Worm (Caenorhabditis elegans) whole organism, L1 larva: ENCODE data around the gene T10C6.15.
A peak's percentile ranks its signal among the peaks of the same experiment; 100 is the strongest.

Experiments
- C16A3.4 ChIP-seq: fragments of 150-350 bp; optimal IDR thresholded peaks from 2 replicates; lab custom pipeline; 2014; ENCODE audit warnings: missing biosample characterization, missing genetic modification characterization
- C34B4.2 ChIP-seq: sonication (generic microtip); optimal IDR thresholded peaks from 2 replicates; lab custom pipeline; 2017; ENCODE audit warnings: mild to moderate bottlenecking, missing genetic modification characterization, missing compliant biosample characterization
- F16B12.6 ChIP-seq: fragments of 150-350 bp; optimal IDR thresholded peaks from 2 replicates; lab custom pipeline; 2014; ENCODE audit warnings: missing biosample characterization, missing genetic modification characterization
- Y116A8C.19 ChIP-seq: sonication (generic microtip); optimal IDR thresholded peaks from 2 replicates; lab custom pipeline; 2016; ENCODE audit warnings: missing compliant biosample characterization, missing genetic modification characterization, borderline replicate concordance
- aha-1 ChIP-seq: fragments of 150-350 bp; optimal IDR thresholded peaks from 2 replicates; lab custom pipeline; 2014; ENCODE audit warnings: missing biosample characterization, missing genetic modification characterization
- ama-1 ChIP-seq: fragments of 150-350 bp; optimal IDR thresholded peaks from 2 replicates; lab custom pipeline; 2014
- ceh-63 ChIP-seq: fragments of 200-800 bp; sonication (Bioruptor generic); optimal IDR thresholded peaks from 2 replicates; lab custom pipeline; 2018; ENCODE audit warnings: mild to moderate bottlenecking, missing genetic modification characterization, missing compliant biosample characterization
- ceh-8 ChIP-seq: fragments of 200-800 bp; sonication (Bioruptor generic); optimal IDR thresholded peaks from 2 replicates; lab custom pipeline; 2018; ENCODE audit warnings: mild to moderate bottlenecking, missing genetic modification characterization, moderate library complexity, missing compliant biosample characterization
- ceh-88 ChIP-seq: fragments of 200-800 bp; sonication (Bioruptor generic); IDR thresholded peaks from 2 replicates; pipeline ENCODE4 v1.3.6; 2022; ENCODE audit warnings: missing genetic modification characterization, missing compliant biosample characterization
- ceh-90 ChIP-seq: sonication (generic microtip); optimal IDR thresholded peaks from 2 replicates; lab custom pipeline; 2016; ENCODE audit warnings: missing genetic modification characterization, missing compliant biosample characterization
- ces-1 ChIP-seq: fragments of 150-350 bp; optimal IDR thresholded peaks from 2 replicates; lab custom pipeline; 2014; ENCODE audit warnings: missing biosample characterization, missing genetic modification reagents, missing genetic modification characterization
- dpl-1 ChIP-seq, 3 experiments: fragments of 150-350 bp in 2 of 3; sonication (generic microtip) in 1 of 3; optimal IDR thresholded peaks; 2 replicates each; lab custom pipeline; 2014 to 2017; ENCODE audit warnings: missing biosample characterization in 3 of 3, missing genetic modification characterization in 3 of 3, missing genetic modification reagents in 3 of 3
- efl-1 ChIP-seq, 4 experiments: fragments of 150-350 bp; optimal IDR thresholded peaks in 3 of 4; peaks in 1 of 4; 1 replicate in 1 of 4; 2 replicates in 3 of 4; lab custom pipeline; 2014; ENCODE audit warnings: missing biosample characterization in 2 of 4, missing genetic modification characterization in 2 of 4, missing genetic modification reagents in 2 of 4
- egl-27 ChIP-seq, 2 experiments: fragments of 150-350 bp in 1 of 2; sonication (generic microtip); optimal IDR thresholded peaks; 3 replicates each; lab custom pipeline; 2017 to 2018; ENCODE audit warnings: missing biosample characterization in 2 of 2, missing genetic modification characterization in 2 of 2, missing genetic modification reagents in 2 of 2
- elt-3 ChIP-seq, 6 experiments: fragments of 150-350 bp in 1 of 6; sonication (generic microtip); optimal IDR thresholded peaks; 2 replicates each; lab custom pipeline; 2017 to 2018; ENCODE audit warnings: missing biosample characterization in 6 of 6, missing genetic modification characterization in 6 of 6, inconsistent platforms in 1 of 6
- fkh-10 ChIP-seq: sonication (generic microtip); optimal IDR thresholded peaks from 2 replicates; lab custom pipeline; 2017; ENCODE audit warnings: missing biosample characterization, missing genetic modification reagents, missing genetic modification characterization
- fkh-8 ChIP-seq: sonication (generic microtip); optimal IDR thresholded peaks from 2 replicates; lab custom pipeline; 2016; ENCODE audit warnings: mild to moderate bottlenecking, missing genetic modification characterization, missing compliant biosample characterization
- fos-1 ChIP-seq: fragments of 150-350 bp; optimal IDR thresholded peaks from 2 replicates; lab custom pipeline; 2014; ENCODE audit warnings: missing biosample characterization, missing genetic modification characterization
- grh-1 ChIP-seq: fragments of 200-800 bp; sonication (Bioruptor generic); IDR thresholded peaks from 2 replicates; pipeline ENCODE4 v1.3.6; 2022; ENCODE audit warnings: missing genetic modification reagents, missing genetic modification characterization, missing compliant biosample characterization
- hlh-17 ChIP-seq: fragments of 200-800 bp; sonication (Bioruptor generic); optimal IDR thresholded peaks from 2 replicates; lab custom pipeline; 2018; ENCODE audit warnings: missing genetic modification characterization, mild to moderate bottlenecking, missing compliant biosample characterization, moderate library complexity, borderline replicate concordance
- hpl-2 ChIP-seq: fragments of 150-350 bp; optimal IDR thresholded peaks from 2 replicates; lab custom pipeline; 2014; ENCODE audit warnings: missing biosample characterization, missing genetic modification reagents, missing genetic modification characterization
- isw-1 ChIP-seq: fragments of 200-800 bp; sonication (Bioruptor generic); IDR thresholded peaks from 2 replicates; pipeline ENCODE4 v1.3.6; 2022; ENCODE audit warnings: missing genetic modification characterization, missing compliant biosample characterization
- jun-1 ChIP-seq: fragments of 150-350 bp; optimal IDR thresholded peaks from 2 replicates; lab custom pipeline; 2014; ENCODE audit warnings: missing biosample characterization, missing genetic modification reagents, missing genetic modification characterization
- lin-13 ChIP-seq: fragments of 150-350 bp; optimal IDR thresholded peaks from 2 replicates; lab custom pipeline; 2014; ENCODE audit warnings: missing biosample characterization, missing genetic modification reagents, missing genetic modification characterization
- lin-15B ChIP-seq: fragments of 150-350 bp; sonication (generic microtip); optimal IDR thresholded peaks from 3 replicates; lab custom pipeline; 2014; ENCODE audit warnings: missing biosample characterization, missing genetic modification characterization
- lin-35 ChIP-seq, 2 experiments: fragments of 150-350 bp; optimal IDR thresholded peaks; 2 replicates each; lab custom pipeline; 2014; ENCODE audit warnings: missing biosample characterization in 2 of 2, missing genetic modification characterization in 2 of 2, missing genetic modification reagents in 2 of 2
- lin-39 ChIP-seq: fragments of 150-350 bp; optimal IDR thresholded peaks from 2 replicates; lab custom pipeline; 2014; ENCODE audit warnings: missing biosample characterization, missing genetic modification reagents, missing genetic modification characterization
- lir-3 ChIP-seq: sonication (generic microtip); optimal IDR thresholded peaks from 2 replicates; lab custom pipeline; 2016; ENCODE audit warnings: mild to moderate bottlenecking, missing genetic modification characterization, moderate library complexity, missing compliant biosample characterization; ENCODE audit not compliant: poor library complexity
- lsy-2 ChIP-seq, 2 experiments: fragments of 150-350 bp; optimal IDR thresholded peaks; 2 replicates each; lab custom pipeline; 2014; ENCODE audit warnings: missing biosample characterization in 2 of 2, missing genetic modification characterization in 2 of 2
- mab-9 ChIP-seq: fragments of 200-800 bp; sonication (Bioruptor generic); IDR thresholded peaks from 2 replicates; pipeline ENCODE4 v1.3.6; 2022; ENCODE audit warnings: missing genetic modification reagents, missing genetic modification characterization, missing compliant biosample characterization
- nhr-20 ChIP-seq: sonication (generic microtip); optimal IDR thresholded peaks from 2 replicates; lab custom pipeline; 2016; ENCODE audit warnings: mild to moderate bottlenecking, missing genetic modification characterization, missing compliant biosample characterization
- nhr-28 ChIP-seq: fragments of 150-350 bp; optimal IDR thresholded peaks from 2 replicates; lab custom pipeline; 2014; ENCODE audit warnings: missing biosample characterization, missing genetic modification characterization
- nhr-47 ChIP-seq: sonication (generic microtip); optimal IDR thresholded peaks from 2 replicates; lab custom pipeline; 2016; ENCODE audit warnings: mild to moderate bottlenecking, missing genetic modification characterization, moderate library complexity, missing compliant biosample characterization
- nhr-84 ChIP-seq: sonication (generic microtip); optimal IDR thresholded peaks from 2 replicates; lab custom pipeline; 2017; ENCODE audit warnings: missing biosample characterization, missing genetic modification characterization
- nhr-85 ChIP-seq: sonication (generic microtip); peaks from one replicate; lab custom pipeline; 2016; ENCODE audit warnings: missing genetic modification characterization, inconsistent platforms, missing compliant biosample characterization
- nhr-90 ChIP-seq: sonication (generic microtip); optimal IDR thresholded peaks from 2 replicates; lab custom pipeline; 2016; ENCODE audit warnings: mild to moderate bottlenecking, missing genetic modification characterization, missing compliant biosample characterization; ENCODE audit not compliant: poor library complexity
- pqm-1 ChIP-seq: sonication (generic microtip); optimal IDR thresholded peaks from 3 replicates; lab custom pipeline; 2017; ENCODE audit warnings: missing biosample characterization, missing genetic modification characterization
- rnt-1 ChIP-seq: sonication (generic microtip); optimal IDR thresholded peaks from 2 replicates; lab custom pipeline; 2016; ENCODE audit warnings: mild to moderate bottlenecking, missing genetic modification characterization, moderate library complexity, missing compliant biosample characterization
- skn-1 ChIP-seq: fragments of 150-350 bp; optimal IDR thresholded peaks from 2 replicates; lab custom pipeline; 2014; ENCODE audit warnings: missing biosample characterization, missing genetic modification characterization
- swsn-7 ChIP-seq: sonication (generic microtip); optimal IDR thresholded peaks from 2 replicates; lab custom pipeline; 2016; ENCODE audit warnings: missing genetic modification characterization, missing compliant biosample characterization
- tlp-1 ChIP-seq: fragments of 150-350 bp; optimal IDR thresholded peaks from 2 replicates; lab custom pipeline; 2014; ENCODE audit warnings: missing biosample characterization, missing genetic modification characterization
- zag-1 ChIP-seq: fragments of 150-350 bp; optimal IDR thresholded peaks from 2 replicates; lab custom pipeline; 2014; ENCODE audit warnings: missing biosample characterization, missing genetic modification characterization
- ztf-11 ChIP-seq, 2 experiments: sonication (generic microtip); optimal IDR thresholded peaks; 2 replicates each; lab custom pipeline; 2016 to 2017; ENCODE audit warnings: missing genetic modification characterization in 2 of 2, missing biosample characterization in 1 of 2, missing compliant biosample characterization in 1 of 2

The T10C6.15 gene

DNA sequence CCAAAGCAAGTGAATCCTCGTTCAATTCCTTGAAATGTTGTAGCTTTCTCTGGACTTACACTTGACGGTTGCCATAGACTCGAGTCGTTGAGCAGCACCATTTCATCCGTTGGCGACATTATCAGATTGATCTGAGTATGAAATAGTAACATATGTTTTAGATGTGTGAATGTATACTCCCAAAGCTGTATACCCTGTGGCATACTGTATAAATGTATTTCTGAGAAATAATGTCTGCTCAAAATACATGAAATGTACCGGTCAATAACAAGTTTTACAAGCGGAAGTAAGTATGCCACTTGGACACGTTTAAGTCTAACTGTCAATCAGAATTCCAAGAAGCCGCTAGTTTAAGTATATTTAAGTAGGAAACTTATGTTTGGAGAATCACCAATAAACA is 36.2 kb downstream of the T10C6.15 start, which contains the start of gene str-233:
Gene str-233, minus strand, starts transcription at position 101 of the 400 bp plus-strand sequence.
- TF ChIP-seq skn-1 (tag; lab: Kevin White, UChicago) (no peak), nhr-84 (no peak), tlp-1 (tag; lab: Kevin White, UChicago) (no peak), pqm-1 (tag; lab: Kevin White, UChicago) (no peak), aha-1 (tag; lab: Kevin White, UChicago) (no peak), lin-39 (tag; lab: Kevin White, UChicago) (no peak), ztf-11 (tag; optimal IDR thresholded peaks at IDR 0.05; lab: Kevin White, UChicago) (no peak), fos-1 (tag; lab: Kevin White, UChicago) (no peak)
- TF ChIP-seq, all 84 proteins: peak for 0

DNA sequence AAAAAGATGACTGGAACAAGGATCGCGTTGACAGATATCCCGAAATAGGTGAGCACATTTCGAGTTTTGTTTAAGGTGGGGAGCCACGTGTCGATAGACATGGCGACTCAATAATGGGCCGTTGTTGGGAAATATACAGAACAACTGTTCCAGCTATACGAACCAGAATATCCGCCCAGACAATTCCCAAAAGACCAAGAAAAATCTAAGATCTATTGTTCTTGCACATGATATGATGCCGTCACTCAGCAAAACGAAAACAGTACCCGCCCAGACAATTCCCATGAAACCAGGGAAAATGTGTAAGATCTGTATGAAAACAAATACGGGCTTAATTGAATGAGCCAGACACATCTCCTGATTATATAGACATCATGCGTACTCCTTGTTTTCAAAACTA is 38.2 kb downstream of the T10C6.15 start, which contains the start of gene str-231:
Gene str-231, minus strand, starts transcription at position 101 of the 400 bp plus-strand sequence.
- TF ChIP-seq C16A3.4 (tag; lab: Kevin White, UChicago), result no peak
- TF ChIP-seq Y116A8C.19 (tag; lab: Kevin White, UChicago), result no peak
- peak; percentile 38 for TF ChIP-seq fkh-8
- no peak for TF ChIP-seq efl-1 (optimal IDR thresholded peaks at IDR 0.05; lab: Kevin White, UChicago)
- peak in 1 of 2 experiments; percentile 45 for TF ChIP-seq efl-1 (GFP tag; optimal IDR thresholded peaks at IDR 0.05 in 1 of 2; lab: Kevin White, UChicago)
- TF ChIP-seq ama-1 (lab: Kevin White, UChicago), result no peak
- TF ChIP-seq ceh-63, result no peak
- no peak for TF ChIP-seq isw-1 (GFP tag; lab: Robert Waterston, UW)

DNA sequence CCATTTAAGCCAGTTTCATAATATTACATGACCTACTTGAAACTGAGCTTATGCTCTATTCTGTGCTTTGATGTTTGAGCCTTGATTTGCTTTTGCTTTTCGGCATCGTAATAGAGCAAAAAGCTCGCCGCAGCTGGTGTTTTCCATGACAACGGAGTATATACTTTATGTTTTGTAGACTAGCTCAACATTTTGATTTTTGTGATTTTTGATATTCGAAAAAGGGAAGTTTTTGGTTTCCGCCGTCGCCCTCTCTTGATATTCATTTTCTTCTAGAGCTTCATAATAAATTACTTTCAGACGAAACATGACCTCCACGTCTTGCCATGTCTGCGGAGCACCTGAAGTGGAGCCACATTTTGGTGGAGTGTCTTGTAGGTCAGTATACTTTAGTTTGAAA is 43.5 kb downstream of the T10C6.15 start, which contains the start of gene nhr-63:
Gene nhr-63, plus strand, starts transcription at position 301 of the 400 bp plus-strand sequence.
- no peak for TF ChIP-seq efl-1 (optimal IDR thresholded peaks at IDR 0.05; lab: Kevin White, UChicago)
- peak in 1 of 2 experiments; percentile 3 for TF ChIP-seq efl-1 (GFP tag; optimal IDR thresholded peaks at IDR 0.05 in 1 of 2; lab: Kevin White, UChicago)
- no peak for TF ChIP-seq swsn-7 (tag; lab: Kevin White, UChicago)

ce11 chrV:16000433-16000832 is 45.3 kb downstream of the T10C6.15 start, which contains the start of gene nhr-50:
Gene nhr-50 (minus strand): TSS chrV:16000631.
- no peak for TF ChIP-seq Y116A8C.19 (tag; lab: Kevin White, UChicago)
- peak; percentile 28 to 36 for TF ChIP-seq efl-1 (optimal IDR thresholded peaks at IDR 0.05; lab: Kevin White, UChicago)
- peak; percentile 15 to 95 for TF ChIP-seq efl-1 (GFP tag; optimal IDR thresholded peaks at IDR 0.05 in 1 of 2; lab: Kevin White, UChicago)
- TF ChIP-seq zag-1, result no peak
- peak; percentile 88 for TF ChIP-seq fkh-8
- TF ChIP-seq fkh-10, result no peak
- no peak; the same call in 1 of the 2 replicates for TF ChIP-seq isw-1 (GFP tag; lab: Robert Waterston, UW)
- TF ChIP-seq elt-3 (tag; optimal IDR thresholded peaks at IDR 0.05; lab: Kevin White, UChicago), result peak in 1 of 6 experiments; percentile 21
- peak; percentile 93 for TF ChIP-seq jun-1
- TF ChIP-seq lin-13 (GFP tag; lab: Kevin White, UChicago), result no peak
- no peak for TF ChIP-seq C16A3.4 (tag; lab: Kevin White, UChicago)
- TF ChIP-seq nhr-90 (tag; lab: Kevin White, UChicago), result peak; percentile 36
- TF ChIP-seq nhr-28, result no peak
- peak; percentile 70 for TF ChIP-seq nhr-20 (tag; lab: Kevin White, UChicago)
- no peak for TF ChIP-seq lir-3
- peak; percentile 13 to 27 for TF ChIP-seq lin-35 (GFP tag; optimal IDR thresholded peaks at IDR 0.05; lab: Kevin White, UChicago)
- no peak for TF ChIP-seq mab-9 (GFP tag; lab: Robert Waterston, UW)
- TF ChIP-seq dpl-1 (GFP tag; optimal IDR thresholded peaks at IDR 0.05; lab: Kevin White, UChicago), result peak in 1 of 3 experiments; percentile 30
- peak; percentile 61 for TF ChIP-seq nhr-47 (tag; lab: Kevin White, UChicago)
- TF ChIP-seq grh-1 (GFP tag; lab: Robert Waterston, UW), result no peak
- TF ChIP-seq lsy-2 (tag; optimal IDR thresholded peaks at IDR 0.05; lab: Kevin White, UChicago), result peak; percentile 2 to 43
- peak; percentile 38 for TF ChIP-seq ceh-8 (GFP tag; lab: Kevin White, UChicago)
- peak; percentile 36 for TF ChIP-seq swsn-7 (tag; lab: Kevin White, UChicago)
- no peak for TF ChIP-seq ceh-90
- TF ChIP-seq F16B12.6, result no peak
- no peak for TF ChIP-seq hlh-17 (GFP tag; lab: Kevin White, UChicago)
- no peak for TF ChIP-seq ces-1 (GFP tag; lab: Kevin White, UChicago)
- peak in 1 of 2 experiments; percentile 26 for TF ChIP-seq egl-27 (tag; optimal IDR thresholded peaks at IDR 0.05; lab: Kevin White, UChicago)
- TF ChIP-seq ceh-88, result no peak
- no peak for TF ChIP-seq lin-15B
- peak; percentile 10 for TF ChIP-seq rnt-1
- TF ChIP-seq nhr-85 (tag; lab: Kevin White, UChicago), result peak; percentile 85
- TF ChIP-seq hpl-2 (GFP tag; lab: Kevin White, UChicago), result no peak
- TF ChIP-seq skn-1 (tag; lab: Kevin White, UChicago), result peak; percentile 69
- TF ChIP-seq ztf-11 (tag; optimal IDR thresholded peaks at IDR 0.05; lab: Kevin White, UChicago), result no peak
- TF ChIP-seq C34B4.2, result no peak
- TF ChIP-seq aha-1 (tag; lab: Kevin White, UChicago), result no peak
